Worm (Caenorhabditis elegans) whole organism, young adult: Measurements from ENCODE around the gene F43C11.4.

Source experiments
- D2030.7 ChIP-seq: fragments of 200-800 bp; sonication (Bioruptor generic); IDR thresholded peaks from 2 replicates; pipeline ENCODE4 v1.3.6; 2022; ENCODE audit warnings: missing genetic modification reagents, missing genetic modification characterization, missing compliant biosample characterization
- T26A5.8 ChIP-seq: sonication (generic microtip); optimal IDR thresholded peaks from 2 replicates; lab custom pipeline; 2016; ENCODE audit warnings: missing genetic modification characterization, missing compliant biosample characterization
- ama-1 ChIP-seq, 3 experiments: fragments of 150-350 bp in 1 of 3; sonication (generic microtip) in 2 of 3; optimal IDR thresholded peaks; 2 replicates each; lab custom pipeline; 2014 to 2018; ENCODE audit warnings: missing biosample characterization in 2 of 3, missing genetic modification characterization in 2 of 3, missing genetic modification reagents in 2 of 3
- aptf-3 ChIP-seq: fragments of 200-800 bp; sonication (Bioruptor generic); IDR thresholded peaks from 2 replicates; pipeline ENCODE4 v1.3.6; 2022; ENCODE audit warnings: missing genetic modification characterization, missing compliant biosample characterization
- ccch-3 ChIP-seq: fragments of 200-800 bp; sonication (Bioruptor generic); optimal IDR thresholded peaks from 2 replicates; lab custom pipeline; 2018; ENCODE audit warnings: mild to moderate bottlenecking, missing genetic modification characterization, missing compliant biosample characterization
- ceh-27 ChIP-seq: fragments of 200-800 bp; sonication (Bioruptor generic); optimal IDR thresholded peaks from 2 replicates; lab custom pipeline; 2018; ENCODE audit warnings: mild to moderate bottlenecking, missing genetic modification characterization, moderate library complexity, missing compliant biosample characterization
- ekl-4 ChIP-seq: fragments of 200-800 bp; sonication (Bioruptor generic); IDR thresholded peaks from 2 replicates; pipeline ENCODE4 v1.3.6; 2022; ENCODE audit warnings: missing genetic modification reagents, missing genetic modification characterization, missing compliant biosample characterization
- hsf-1 ChIP-seq: fragments of 200-800 bp; sonication (Bioruptor generic); IDR thresholded peaks from 2 replicates; pipeline ENCODE4 v1.3.6; 2022; ENCODE audit warnings: missing genetic modification reagents, missing genetic modification characterization, missing compliant biosample characterization
- nhr-80 ChIP-seq: sonication (generic microtip); optimal IDR thresholded peaks from 2 replicates; lab custom pipeline; 2016; ENCODE audit warnings: missing genetic modification characterization, missing compliant biosample characterization
- rec-8 ChIP-seq, 2 experiments: sonication (generic microtip); optimal IDR thresholded peaks; 2 replicates each; lab custom pipeline; 2016; ENCODE audit warnings: mild to moderate bottlenecking in 2 of 2, missing genetic modification characterization in 2 of 2, missing genetic modification reagents in 2 of 2, missing genotype in 2 of 2, missing biosample characterization in 1 of 2, missing compliant biosample characterization in 1 of 2, moderate library complexity in 1 of 2
- unc-62 ChIP-seq: fragments of 150-350 bp; optimal IDR thresholded peaks from 2 replicates; lab custom pipeline; 2014; ENCODE audit warnings: missing biosample characterization, missing genetic modification reagents, missing genetic modification characterization
- zim-3 ChIP-seq: sonication (generic microtip); optimal IDR thresholded peaks from 2 replicates; lab custom pipeline; 2017; ENCODE audit warnings: mild to moderate bottlenecking, missing genetic modification characterization, moderate library complexity, missing compliant biosample characterization

DNA sequence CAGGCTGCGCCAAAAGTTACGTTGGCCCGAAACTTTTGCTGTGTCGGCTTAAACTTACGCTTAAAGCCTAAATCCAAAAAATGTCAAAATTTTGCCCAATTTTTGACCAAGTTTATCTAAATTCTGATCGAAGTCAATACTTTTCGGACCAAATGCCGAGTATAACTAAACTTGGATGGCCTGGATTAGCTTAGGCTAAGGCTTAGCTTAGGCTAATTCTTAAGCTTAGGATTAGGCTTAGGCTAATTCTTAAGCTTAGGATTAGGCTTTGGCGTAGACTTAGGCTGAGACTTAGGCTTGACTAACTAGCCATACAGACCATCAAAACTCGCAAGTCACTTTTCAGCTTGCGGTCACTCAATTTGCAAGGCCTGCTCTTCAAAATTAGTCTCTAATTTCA, 10.6 kb upstream of the F43C11.4 start:
- TF ChIP-seq zim-3 (tag; lab: Kevin White, UChicago) (no peak), D2030.7 (GFP tag; lab: Robert Waterston, UW) (no peak), ceh-27 (GFP tag; lab: Kevin White, UChicago) (no peak), ccch-3 (GFP tag; lab: Kevin White, UChicago) (no peak), unc-62 (GFP tag; lab: Kevin White, UChicago) (no peak), T26A5.8 (tag; lab: Kevin White, UChicago) (no peak), ama-1 (optimal IDR thresholded peaks at IDR 0.05; lab: Kevin White, UChicago) (no peak), ama-1 (GFP tag; optimal IDR thresholded peaks at IDR 0.05; lab: Kevin White, UChicago) (no peak), ekl-4 (no peak), rec-8 (tag; optimal IDR thresholded peaks at IDR 0.05; lab: Kevin White, UChicago) (no peak), hsf-1 (no peak), aptf-3 (no peak), nhr-80 (tag; lab: Kevin White, UChicago) (no peak)
